Fruit fly (Drosophila melanogaster) whole organism, wandering third instar larva: ENCODE measurements around the gene CG3630.

Experiments used
- Abd-B ChIP-seq: fragments of >200 bp; optimal IDR thresholded peaks from 2 replicates; lab custom pipeline; 2017; ENCODE audit warnings: missing biosample characterization, missing genetic modification characterization
- CG32264 ChIP-seq: fragments of 200-800 bp; sonication (Bioruptor generic); optimal IDR thresholded peaks from 2 replicates; lab custom pipeline; 2016; ENCODE audit warnings: missing biosample characterization, missing genetic modification characterization
- CG9705 ChIP-seq: fragments of 200-800 bp; sonication (Bioruptor generic); optimal IDR thresholded peaks from 2 replicates; lab custom pipeline; 2018; ENCODE audit warnings: missing biosample characterization, mild to moderate bottlenecking, missing genetic modification characterization
- Dfd ChIP-seq: fragments of >200 bp; optimal IDR thresholded peaks from 2 replicates; lab custom pipeline; 2017; ENCODE audit warnings: missing biosample characterization, missing genetic modification characterization
- Dif ChIP-seq: fragments of 200-275, 200-300 bp; sonication (Bioruptor generic); optimal IDR thresholded peaks from 2 replicates; lab custom pipeline; 2018; ENCODE audit warnings: missing biosample characterization, missing genetic modification characterization; ENCODE audit not compliant: partially characterized antibody
- HLH106 ChIP-seq: fragments of 200-800 bp; optimal IDR thresholded peaks from 3 replicates; lab custom pipeline; 2019; ENCODE audit warnings: missing biosample characterization, mild to moderate bottlenecking, missing genetic modification characterization, moderate library complexity
- Hnf4 ChIP-seq: fragments of 200-800 bp; sonication (Bioruptor generic); optimal IDR thresholded peaks from 2 replicates; lab custom pipeline; 2016; ENCODE audit warnings: missing biosample characterization, mild to moderate bottlenecking, missing genetic modification characterization
- Hr78 ChIP-seq: fragments of >200 bp; optimal IDR thresholded peaks from 2 replicates; lab custom pipeline; 2017; ENCODE audit warnings: missing biosample characterization, missing genetic modification characterization
- Hr83 ChIP-seq: fragments of 200-300 bp; sonication (Bioruptor generic); optimal IDR thresholded peaks from 2 replicates; lab custom pipeline; 2016; ENCODE audit warnings: missing biosample characterization, mild to moderate bottlenecking, missing genetic modification characterization, moderate library complexity; ENCODE audit not compliant: poor library complexity, severe bottlenecking
- Jra ChIP-seq: sonication (Bioruptor generic); optimal IDR thresholded peaks from 2 replicates; lab custom pipeline; 2016; ENCODE audit warnings: missing biosample characterization, missing genetic modification characterization
- N ChIP-seq: fragments of >200 bp; optimal IDR thresholded peaks from 2 replicates; lab custom pipeline; 2018; ENCODE audit warnings: missing biosample characterization, missing external identifiers, missing genetic modification characterization
- Rel ChIP-seq, 2 experiments: fragments of 200-800 bp; sonication (Bioruptor generic) in 1 of 2; optimal IDR thresholded peaks; 2 replicates in 1 of 2; 3 replicates in 1 of 2; lab custom pipeline; 2016 to 2019; ENCODE audit warnings: mild to moderate bottlenecking in 2 of 2, missing biosample characterization in 2 of 2, missing genetic modification characterization in 2 of 2, moderate library complexity in 1 of 2
- Sp1 ChIP-seq: fragments of 200-800 bp; sonication (Bioruptor generic); optimal IDR thresholded peaks from 3 replicates; lab custom pipeline; 2019; ENCODE audit warnings: missing biosample characterization, mild to moderate bottlenecking, missing genetic modification characterization, moderate library complexity
- Vsx2 ChIP-seq: fragments of 200-300, 225-300 bp; sonication (Bioruptor generic); optimal IDR thresholded peaks from 2 replicates; lab custom pipeline; 2018; ENCODE audit warnings: missing biosample characterization, missing genetic modification characterization; ENCODE audit not compliant: partially characterized antibody
- br ChIP-seq: fragments of 200-800 bp; sonication (Bioruptor generic); optimal IDR thresholded peaks from 2 replicates; lab custom pipeline; 2016; ENCODE audit warnings: missing biosample characterization, missing genetic modification characterization
- brk ChIP-seq: fragments of 200-800 bp; sonication (Bioruptor generic); optimal IDR thresholded peaks from 2 replicates; lab custom pipeline; 2016; ENCODE audit warnings: missing biosample characterization, mild to moderate bottlenecking, missing genetic modification characterization
- dl ChIP-seq, 2 experiments: fragments of 175-275, 200-275 bp in 1 of 2; fragments of 200-275 bp in 1 of 2; sonication (Bioruptor generic); optimal IDR thresholded peaks; lab custom pipeline; 2018; ENCODE audit warnings: mild to moderate bottlenecking in 2 of 2, missing biosample characterization in 2 of 2, missing genetic modification characterization in 2 of 2, moderate library complexity in 2 of 2; ENCODE audit not compliant: partially characterized antibody in 2 of 2, insufficient read depth in 1 of 2
- ey ChIP-seq: fragments of 200-800 bp; sonication (Bioruptor generic); optimal IDR thresholded peaks from 2 replicates; lab custom pipeline; 2016; ENCODE audit warnings: missing biosample characterization, missing genetic modification characterization
- foxo ChIP-seq, 2 experiments: fragments of 200-800 bp; sonication (Bioruptor generic); optimal IDR thresholded peaks; 2 replicates in 1 of 2; 3 replicates in 1 of 2; lab custom pipeline; 2016 to 2017; ENCODE audit warnings: missing biosample characterization in 2 of 2, missing genetic modification characterization in 2 of 2
- fru ChIP-seq: fragments of 200-800 bp; sonication (Bioruptor generic); optimal IDR thresholded peaks from 3 replicates; lab custom pipeline; 2016; ENCODE audit warnings: missing biosample characterization, mild to moderate bottlenecking, missing genetic modification characterization
- h ChIP-seq: fragments of 200-800 bp; sonication (Bioruptor generic); optimal IDR thresholded peaks from 3 replicates; lab custom pipeline; 2016; ENCODE audit warnings: missing biosample characterization, mild to moderate bottlenecking, missing genetic modification characterization
- jim ChIP-seq: fragments of 175-275, 200-325 bp; sonication (Bioruptor generic); optimal IDR thresholded peaks from 2 replicates; lab custom pipeline; 2016; ENCODE audit warnings: missing biosample characterization, mild to moderate bottlenecking, missing genetic modification characterization
- lola ChIP-seq: fragments of >200 bp; optimal IDR thresholded peaks from 2 replicates; lab custom pipeline; 2017; ENCODE audit warnings: missing biosample characterization, missing genetic modification characterization
- pan ChIP-seq: fragments of >200 bp; optimal IDR thresholded peaks from 2 replicates; lab custom pipeline; 2017
- psq ChIP-seq: fragments of 200-800 bp; sonication (Bioruptor generic); optimal IDR thresholded peaks from 3 replicates; lab custom pipeline; 2017; ENCODE audit warnings: missing biosample characterization, mild to moderate bottlenecking, missing genetic modification characterization, moderate library complexity
- rgr ChIP-seq: fragments of 200-800 bp; sonication (Bioruptor generic); optimal IDR thresholded peaks from 3 replicates; lab custom pipeline; 2016; ENCODE audit warnings: missing biosample characterization, mild to moderate bottlenecking, missing genetic modification characterization
- sage ChIP-seq: fragments of 200-800 bp; sonication (Bioruptor generic); optimal IDR thresholded peaks from 2 replicates; lab custom pipeline; 2016; ENCODE audit warnings: missing biosample characterization, mild to moderate bottlenecking, missing genetic modification characterization
- sv ChIP-seq: fragments of 200-800 bp; sonication (Bioruptor generic); optimal IDR thresholded peaks from 3 replicates; lab custom pipeline; 2016; ENCODE audit warnings: missing biosample characterization, missing genetic modification characterization
- woc ChIP-seq: sonication (Bioruptor generic); optimal IDR thresholded peaks from 2 replicates; lab custom pipeline; 2016; ENCODE audit warnings: missing biosample characterization, mild to moderate bottlenecking, missing genetic modification characterization

Gene CG3630

DNA sequence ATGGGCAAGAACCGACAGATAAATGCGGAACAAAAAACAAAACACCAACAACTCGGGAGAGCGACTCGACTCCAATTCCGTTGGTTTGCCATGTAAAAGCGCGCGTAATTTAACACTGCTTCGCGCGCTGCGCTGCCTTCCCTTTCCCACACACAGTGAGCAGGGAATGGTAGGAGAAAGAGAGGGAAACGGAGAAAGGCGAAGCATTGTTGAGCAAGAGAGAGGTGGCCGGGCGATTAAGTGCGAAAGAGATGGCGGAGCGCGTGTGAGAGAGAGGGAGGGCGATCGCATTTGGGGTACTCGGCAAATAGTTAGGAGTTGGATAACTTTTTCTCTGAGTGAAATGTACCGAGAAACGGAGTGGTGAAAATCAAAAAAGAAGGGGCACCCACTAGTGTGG, 6.1 kb upstream of the CG3630 start:
- peak; percentile 12 for TF ChIP-seq Dif (GFP tag; lab: Kevin White, UChicago)
- TF ChIP-seq pan, result no peak
- no peak for TF ChIP-seq Hr83 (GFP tag; lab: Kevin White, UChicago)
- TF ChIP-seq h (GFP tag; lab: Kevin White, UChicago), result peak; percentile 7
- TF ChIP-seq jim (GFP tag; lab: Kevin White, UChicago), result no peak
- no peak for TF ChIP-seq ey
- TF ChIP-seq foxo (GFP tag; optimal IDR thresholded peaks at IDR 0.05; lab: Kevin White, UChicago), result peak in 1 of 2 experiments; percentile 21
- TF ChIP-seq brk (GFP tag; lab: Kevin White, UChicago), result no peak
- no peak for TF ChIP-seq sage (GFP tag; lab: Kevin White, UChicago)
- TF ChIP-seq fru, result peak; percentile 30
- no peak for TF ChIP-seq CG32264 (GFP tag; lab: Kevin White, UChicago)
- TF ChIP-seq br (GFP tag; lab: Kevin White, UChicago), result no peak
- peak; percentile 4 for TF ChIP-seq rgr (GFP tag; lab: Kevin White, UChicago)
- TF ChIP-seq N (GFP tag; lab: Kevin White, UChicago), result peak; percentile 24
- peak; percentile 5 for TF ChIP-seq psq (GFP tag; lab: Kevin White, UChicago)
- TF ChIP-seq sv, result no peak

DNA sequence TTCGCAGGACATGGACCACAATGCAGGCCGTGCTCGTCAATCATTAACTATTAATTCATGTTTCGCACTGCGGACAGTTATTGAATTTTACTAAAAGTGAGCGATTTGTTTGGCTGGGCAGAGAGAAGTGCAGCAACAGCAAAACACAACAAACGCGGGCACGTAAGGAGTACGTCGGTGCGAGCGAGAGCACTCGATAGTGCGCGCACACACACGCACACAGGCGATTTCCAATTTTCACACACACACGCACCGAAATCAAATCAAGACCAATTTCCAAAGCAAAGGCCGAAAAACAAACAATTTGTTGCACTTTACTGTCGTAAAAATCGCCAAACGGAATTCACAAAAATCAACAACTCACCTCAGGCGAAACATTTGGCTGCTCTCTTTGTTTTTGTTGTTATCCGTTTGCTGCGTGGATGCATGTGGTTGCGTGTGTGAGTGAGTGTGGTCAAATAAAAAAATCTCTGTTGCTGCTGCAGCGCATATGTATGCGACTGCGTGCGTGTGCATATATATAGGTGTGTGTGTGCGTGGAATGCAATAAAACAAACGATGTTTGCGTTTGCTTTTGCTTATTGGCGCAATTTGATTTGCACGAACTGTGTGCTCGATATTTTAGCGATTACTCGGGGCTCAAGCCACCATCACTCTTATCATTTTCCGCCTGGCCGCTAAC, 3.9 kb upstream of the CG3630 start:
- TF ChIP-seq Abd-B, result peak; percentile 74
- TF ChIP-seq psq (GFP tag; lab: Kevin White, UChicago), result no peak
- no peak for TF ChIP-seq HLH106 (tag; lab: Kevin White, UChicago)
- peak; percentile 2 for TF ChIP-seq Sp1 (GFP tag; lab: Kevin White, UChicago)
- no peak for TF ChIP-seq jim (GFP tag; lab: Kevin White, UChicago)
- TF ChIP-seq CG9705 (GFP tag; lab: Kevin White, UChicago), result no peak
- TF ChIP-seq woc (GFP tag; lab: Kevin White, UChicago), result no peak
- TF ChIP-seq Dif (GFP tag; lab: Kevin White, UChicago), result no peak
- TF ChIP-seq rgr (GFP tag; lab: Kevin White, UChicago), result no peak
- TF ChIP-seq Hr78 (GFP tag; lab: Kevin White, UChicago), result peak; percentile 46
- no peak for TF ChIP-seq Vsx2 (GFP tag; lab: Kevin White, UChicago)
- no peak for TF ChIP-seq Hnf4 (GFP tag; lab: Kevin White, UChicago)
- no peak for TF ChIP-seq ey
- peak; percentile 83 for TF ChIP-seq N (GFP tag; lab: Kevin White, UChicago)
- no peak for TF ChIP-seq lola (GFP tag; lab: Kevin White, UChicago)
- TF ChIP-seq, all 38 proteins: peak for 4

DNA sequence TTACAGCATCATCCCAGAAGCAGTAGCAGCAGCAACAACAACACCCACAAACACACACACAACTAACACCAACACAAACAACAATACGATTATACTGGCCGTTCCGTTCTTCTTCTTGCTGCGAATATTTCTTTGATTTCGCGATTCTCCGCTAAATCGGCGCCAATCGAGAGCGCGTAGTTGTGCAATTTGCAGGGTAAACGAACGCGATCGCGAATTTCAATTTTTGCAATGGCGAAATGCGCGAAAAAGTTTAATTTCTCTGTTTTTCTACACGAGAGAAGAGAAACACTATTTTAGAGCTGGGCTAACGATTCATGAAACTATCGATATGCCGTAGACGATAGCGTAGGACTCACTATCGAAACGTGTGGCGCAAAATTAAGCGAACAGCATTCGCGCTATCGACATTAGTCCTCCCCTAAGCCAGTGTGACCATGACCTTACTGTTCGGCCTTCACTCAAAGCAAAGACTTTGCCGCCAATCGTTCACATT, 3.3 kb upstream of the CG3630 start, which contains the start of gene wapl:
wapl (minus strand) TSS at position 316 of the 496 bp plus-strand sequence.
- no peak for TF ChIP-seq ey
- TF ChIP-seq fru, result peak; percentile 25
- TF ChIP-seq Hr83 (GFP tag; lab: Kevin White, UChicago), result peak; percentile 82
- TF ChIP-seq Jra, result peak; percentile 75
- no peak for TF ChIP-seq sage (GFP tag; lab: Kevin White, UChicago)
- TF ChIP-seq Dfd (GFP tag; lab: Kevin White, UChicago), result no peak
- TF ChIP-seq N (GFP tag; lab: Kevin White, UChicago), result no peak
- TF ChIP-seq h (GFP tag; lab: Kevin White, UChicago), result peak; percentile 27
- TF ChIP-seq lola (GFP tag; lab: Kevin White, UChicago), result no peak
- TF ChIP-seq Abd-B, result no peak
- no peak for TF ChIP-seq Rel (GFP tag; optimal IDR thresholded peaks at IDR 0.05; lab: Kevin White, UChicago)
- peak; percentile 6 for TF ChIP-seq Rel (tag; optimal IDR thresholded peaks at IDR 0.05; lab: Kevin White, UChicago)
- peak; percentile 7 for TF ChIP-seq psq (GFP tag; lab: Kevin White, UChicago)
- TF ChIP-seq rgr (GFP tag; lab: Kevin White, UChicago), result peak; percentile 37
- TF ChIP-seq brk (GFP tag; lab: Kevin White, UChicago), result no peak
- TF ChIP-seq foxo (GFP tag; optimal IDR thresholded peaks at IDR 0.05; lab: Kevin White, UChicago), result peak in 1 of 2 experiments; percentile 39

DNA sequence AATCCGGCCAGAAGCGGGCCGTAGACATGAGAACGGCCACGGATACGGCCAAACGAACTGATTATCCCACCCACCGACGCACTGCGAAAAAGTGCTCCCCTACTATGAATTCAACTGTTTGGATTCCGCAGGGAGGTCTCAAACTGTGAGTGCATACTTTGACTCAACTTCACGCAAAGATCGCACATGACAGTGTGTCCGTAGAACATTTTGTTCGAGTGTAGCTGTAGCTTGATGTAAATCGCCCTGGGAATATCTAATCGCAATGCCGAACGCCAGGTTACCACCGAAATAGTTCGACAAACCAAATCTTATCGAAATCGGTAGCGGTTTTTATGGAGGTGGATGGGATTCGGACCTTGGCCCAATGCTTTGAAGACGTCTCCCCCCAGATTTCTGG, 976 bp upstream of the CG3630 start:
- TF ChIP-seq Hr83 (GFP tag; lab: Kevin White, UChicago), result no peak
- no peak for TF ChIP-seq dl (GFP tag; optimal IDR thresholded peaks at IDR 0.05; lab: Kevin White, UChicago; ENCODE audit: insufficient read depth in 1 of 2, partially characterized antibody in 2 of 2)
